Worm (Caenorhabditis elegans) whole organism, early embryonic: ENCODE measurements around the gene atp-5.
A peak's percentile ranks its signal among the peaks of the same experiment; 100 is the strongest.

ENCODE experiments used
- aly-1 ChIP-seq: sonication (generic microtip); optimal IDR thresholded peaks from 2 replicates; lab custom pipeline; 2016; ENCODE audit warnings: missing genetic modification characterization, missing compliant biosample characterization
- ama-1 ChIP-seq: fragments of 150-350 bp; optimal IDR thresholded peaks from 2 replicates; lab custom pipeline; 2014
- ceh-36 ChIP-seq: sonication (generic microtip); optimal IDR thresholded peaks from 2 replicates; lab custom pipeline; 2016; ENCODE audit warnings: missing genetic modification characterization, inconsistent platforms, missing compliant biosample characterization
- ets-7 ChIP-seq: sonication (generic microtip); optimal IDR thresholded peaks from 2 replicates; lab custom pipeline; 2016; ENCODE audit warnings: missing genotype, missing genetic modification characterization, missing compliant biosample characterization
- flt-1 ChIP-seq: fragments of 200-800 bp; sonication (Bioruptor generic); IDR thresholded peaks from 2 replicates; pipeline ENCODE4 v1.3.6; 2022; ENCODE audit warnings: missing genetic modification characterization, missing compliant biosample characterization
- hmbx-1 ChIP-seq: sonication (generic microtip); optimal IDR thresholded peaks from 2 replicates; lab custom pipeline; 2016; ENCODE audit warnings: mild to moderate bottlenecking, missing genetic modification characterization, missing compliant biosample characterization
- hmg-4 ChIP-seq: fragments of 200-800 bp; sonication (Bioruptor generic); optimal IDR thresholded peaks from 2 replicates; lab custom pipeline; 2018; ENCODE audit warnings: mild to moderate bottlenecking, missing genetic modification characterization, missing compliant biosample characterization
- scrt-1 ChIP-seq: fragments of 200-800 bp; sonication (Bioruptor generic); IDR thresholded peaks from 2 replicates; pipeline ENCODE4 v1.3.6; 2022; ENCODE audit warnings: missing genetic modification characterization, missing compliant biosample characterization
- tbx-37 ChIP-seq: fragments of 200-800 bp; sonication (Bioruptor generic); conservative IDR thresholded peaks from 2 replicates; pipeline ENCODE4 v1.3.6; 2022; ENCODE audit warnings: missing genetic modification reagents, missing genetic modification characterization, missing compliant biosample characterization
- tra-4 ChIP-seq: sonication (generic microtip); optimal IDR thresholded peaks from 2 replicates; lab custom pipeline; 2017; ENCODE audit warnings: missing genetic modification characterization, missing compliant biosample characterization

DNA sequence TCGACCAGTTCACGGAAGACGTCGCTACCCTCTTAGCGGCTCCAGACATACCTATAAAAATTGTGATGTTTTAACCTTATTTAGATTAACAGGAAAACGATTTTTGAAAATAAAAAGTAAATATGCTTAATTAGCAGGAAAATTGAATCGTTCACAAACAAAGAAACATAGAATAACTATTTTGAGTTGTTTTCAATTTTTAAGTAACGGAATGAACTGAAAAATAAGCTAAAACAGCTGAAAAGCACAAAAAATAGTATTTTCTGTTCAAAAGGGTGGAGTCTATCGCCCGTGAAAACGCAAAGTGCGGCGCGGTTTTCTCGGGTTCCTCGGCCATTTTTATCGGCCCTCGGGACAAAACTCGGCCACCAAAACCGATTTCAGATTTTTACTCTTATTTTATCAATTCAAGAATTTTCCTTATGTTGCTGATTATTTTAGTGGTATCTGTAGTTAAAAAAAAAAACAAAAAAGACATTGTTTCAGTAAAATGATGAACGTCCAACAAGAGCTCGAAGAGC, at the start of gene atp-5, which contains the start of gene lmtr-3:
- peak; percentile 76; the same call in 1 of the 2 replicates for TF ChIP-seq tbx-37 (GFP tag; lab: Robert Waterston, UW)
- TF ChIP-seq hmg-4 (GFP tag; lab: Kevin White, UChicago), result peak; percentile 38
- TF ChIP-seq ama-1 (lab: Kevin White, UChicago), result no peak
- TF ChIP-seq ets-7 (tag; lab: Kevin White, UChicago), result no peak
- no peak for TF ChIP-seq scrt-1
- no peak for TF ChIP-seq tra-4 (tag; lab: Kevin White, UChicago)
- no peak for TF ChIP-seq hmbx-1 (tag; lab: Kevin White, UChicago)
- TF ChIP-seq ceh-36 (tag; lab: Kevin White, UChicago), result no peak
- no peak for TF ChIP-seq aly-1
- no peak for TF ChIP-seq flt-1 (GFP tag; lab: Robert Waterston, UW)
